Worm (Caenorhabditis elegans) whole organism, L1 larva: ENCODE measurements around the gene egl-2.

Source experiments
- C04F5.9 ChIP-seq: sonication (generic microtip); optimal IDR thresholded peaks from 2 replicates; lab custom pipeline; 2016; ENCODE audit warnings: missing genetic modification characterization, missing compliant biosample characterization
- xbp-1 ChIP-seq: sonication (generic microtip); optimal IDR thresholded peaks from 2 replicates; lab custom pipeline; 2016; ENCODE audit warnings: missing genetic modification characterization, missing compliant biosample characterization
- zag-1 ChIP-seq: fragments of 150-350 bp; optimal IDR thresholded peaks from 2 replicates; lab custom pipeline; 2014; ENCODE audit warnings: missing biosample characterization, missing genetic modification characterization

ce11 chrV:1326067-1326466, 26.9 kb upstream of the egl-2 start:
- TF ChIP-seq zag-1 (tag; lab: Kevin White, UChicago) (no peak), C04F5.9 (tag; lab: Kevin White, UChicago) (no peak), xbp-1 (tag; lab: Kevin White, UChicago) (no peak)
